Fruit fly (Drosophila melanogaster) whole organism: ENCODE data around the gene E2f1.

Experiments
- CG8478 ChIP-seq: fragments of >200 bp; optimal IDR thresholded peaks from 2 replicates; lab custom pipeline; 2018; ENCODE audit warnings: inconsistent platforms
- EcR ChIP-seq, 2 experiments: fragments of >200 bp; optimal IDR thresholded peaks; 2 replicates each; lab custom pipeline; 2017; ENCODE audit warnings: missing biosample characterization in 2 of 2, missing genetic modification characterization in 2 of 2, missing genetic modification reagents in 2 of 2
- pan ChIP-seq: fragments of >200 bp; optimal IDR thresholded peaks from 2 replicates; lab custom pipeline; 2017

- TF ChIP-seq pan (lab: Kevin White, UChicago) (no peak), EcR (GFP tag; optimal IDR thresholded peaks at IDR 0.05; lab: Kevin White, UChicago) (no peak), CG8478 (no peak)
Observed at dm6 chr3R:21628213-21628800, 32.4 kb downstream of the E2f1 start.
